Fruit fly (Drosophila melanogaster): ENCODE measurements around the gene pns.
A peak's percentile ranks its signal among the peaks of the same experiment; 100 is the strongest.

Gene pns

DNA sequence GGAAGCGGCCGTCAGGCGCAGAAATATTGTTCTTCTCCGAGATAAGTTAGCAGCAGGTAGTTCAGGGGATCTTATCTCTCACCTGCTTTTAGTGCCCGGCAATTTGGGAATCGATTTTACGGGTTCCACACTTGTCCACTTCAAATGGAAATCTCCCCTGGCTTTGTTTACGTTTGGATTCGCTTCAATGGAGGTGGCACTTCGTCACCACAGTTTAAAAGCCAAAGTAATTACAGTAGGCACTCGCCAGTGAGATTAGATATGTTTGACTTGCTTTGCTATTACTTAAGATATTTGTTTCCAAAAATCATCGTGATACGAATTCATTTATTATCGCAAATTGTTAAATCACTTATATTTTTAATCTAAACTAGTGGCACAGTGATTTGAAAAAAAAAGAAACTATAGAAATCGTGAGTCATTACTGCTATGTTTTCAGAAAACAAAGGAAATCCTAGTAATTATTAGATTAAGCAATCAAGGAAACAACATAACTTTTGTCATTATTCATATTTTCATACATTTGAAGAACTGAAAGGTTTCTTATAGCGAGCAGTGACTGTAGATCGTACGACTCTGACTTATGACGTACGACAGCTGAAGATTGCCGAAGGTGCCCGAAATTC, 11.5 kb downstream of the pns start (continued):
- TF ChIP-seq CG9215 (GFP tag; IDR thresholded peaks at IDR 0.05) = peak; percentile 41; the same call in 1 of the 2 replicates
- peak; percentile 61 for TF ChIP-seq Xbp1 (GFP tag; optimal IDR thresholded peaks at IDR 0.05)
- peak; percentile 24 for TF ChIP-seq CG3995 (GFP tag; optimal IDR thresholded peaks at IDR 0.05)
- peak; percentile 33 for TF ChIP-seq pnt (GFP tag; optimal IDR thresholded peaks at IDR 0.05)
- TF ChIP-seq bcd (GFP tag; optimal IDR thresholded peaks at IDR 0.05) = peak; percentile 56
- peak; percentile 55; the same call in 1 of the 2 replicates for TF ChIP-seq CG14014 (GFP tag; IDR thresholded peaks at IDR 0.05)
- TF ChIP-seq PHDP (tag; optimal IDR thresholded peaks at IDR 0.05) = peak; percentile 56
- TF ChIP-seq CG8388 (GFP tag; optimal IDR thresholded peaks at IDR 0.05) = peak; percentile 10
- peak; percentile 29 for TF ChIP-seq Side (GFP tag; optimal IDR thresholded peaks at IDR 0.05)
- peak; percentile 34 for TF ChIP-seq CG10267 (tag; optimal IDR thresholded peaks at IDR 0.05)
- no peak for TF ChIP-seq CG14860 (GFP tag; IDR thresholded peaks at IDR 0.05; ENCODE audit: partially characterized antibody)
- TF ChIP-seq CG8924 (tag; optimal IDR thresholded peaks at IDR 0.05) = peak; percentile 76
- no peak for TF ChIP-seq CG15073 (GFP tag; optimal IDR thresholded peaks at IDR 0.05)
- peak; percentile 73 for TF ChIP-seq slbo (GFP tag; IDR thresholded peaks at IDR 0.05)
- TF ChIP-seq Stat92E (GFP tag; optimal IDR thresholded peaks at IDR 0.05) = no peak
- peak; percentile 48 for TF ChIP-seq caup (GFP tag; optimal IDR thresholded peaks at IDR 0.05; ENCODE audit: severe bottlenecking)
- peak; percentile 60 for TF ChIP-seq CG17359 (tag; optimal IDR thresholded peaks at IDR 0.05)
- peak; percentile 43 for TF ChIP-seq crc (GFP tag; optimal IDR thresholded peaks at IDR 0.05)
- peak; percentile 55 for TF ChIP-seq Usf (GFP tag; optimal IDR thresholded peaks at IDR 0.05)
- TF ChIP-seq insv (GFP tag; optimal IDR thresholded peaks at IDR 0.05) = no peak
- peak; percentile 70 for TF ChIP-seq CoRest (tag; optimal IDR thresholded peaks at IDR 0.05)
- no peak for TF ChIP-seq CG6683 (GFP tag; optimal IDR thresholded peaks at IDR 0.05)
- TF ChIP-seq CG15514 (GFP tag; optimal IDR thresholded peaks at IDR 0.05) = peak; percentile 48
- TF ChIP-seq Sox100B (GFP tag; optimal IDR thresholded peaks at IDR 0.05) = peak; percentile 74
- no peak for TF ChIP-seq Optix (GFP tag; IDR thresholded peaks at IDR 0.05)
- no peak for TF ChIP-seq CG13123 (GFP tag; optimal IDR thresholded peaks at IDR 0.05)
- TF ChIP-seq NfI (GFP tag; optimal IDR thresholded peaks at IDR 0.05) = peak; percentile 57
- TF ChIP-seq H2.0 (GFP tag; IDR thresholded peaks at IDR 0.05) = peak; percentile 40; the same call in 1 of the 2 replicates
- TF ChIP-seq sisA (GFP tag; IDR thresholded peaks at IDR 0.05) = no peak
- no peak for TF ChIP-seq hkb (optimal IDR thresholded peaks at IDR 0.05)
- TF ChIP-seq hkb (GFP tag; IDR thresholded peaks at IDR 0.05) = peak; percentile 48; the same call in 1 of the 2 replicates
- TF ChIP-seq E2f2 (GFP tag; IDR thresholded peaks at IDR 0.05) = peak; percentile 8; the same call in 1 of the 2 replicates
- TF ChIP-seq CG6854 (GFP tag; optimal IDR thresholded peaks at IDR 0.05) = peak; percentile 41
- peak; percentile 54 for TF ChIP-seq Hmx (GFP tag; optimal IDR thresholded peaks at IDR 0.05)
- TF ChIP-seq CG6791 (GFP tag; IDR thresholded peaks at IDR 0.05; ENCODE audit: partially characterized antibody) = no peak
- TF ChIP-seq CG10543 (GFP tag; optimal IDR thresholded peaks at IDR 0.05) = peak; percentile 35
- no peak for TF ChIP-seq Jarid2 (GFP tag; optimal IDR thresholded peaks at IDR 0.05)
- peak; percentile 30; the same call in 1 of the 3 replicates for TF ChIP-seq Aef1 (GFP tag; IDR thresholded peaks at IDR 0.05)
- TF ChIP-seq Pdp1 (GFP tag; optimal IDR thresholded peaks at IDR 0.05) = peak; percentile 46 to 59
- TF ChIP-seq Dek (tag; optimal IDR thresholded peaks at IDR 0.05) = peak; percentile 70
- TF ChIP-seq unc-4 (GFP tag; IDR thresholded peaks at IDR 0.05; ENCODE audit: partially characterized antibody) = no peak
- no peak for TF ChIP-seq CG11456 (GFP tag; IDR thresholded peaks at IDR 0.05)
- no peak for TF ChIP-seq CkIIα-i1 (GFP tag; IDR thresholded peaks at IDR 0.05)
- TF ChIP-seq CG9932 (GFP tag; IDR thresholded peaks at IDR 0.05) = peak; percentile 69
- no peak for TF ChIP-seq Eip74EF (GFP tag; optimal IDR thresholded peaks at IDR 0.05)
- 0 out of 2 replicates have a peak, but pooled peaks have one; percentile 9 for TF ChIP-seq CG7372 (GFP tag; IDR thresholded peaks at IDR 0.05)
- peak; percentile 50 for TF ChIP-seq unpg (GFP tag; optimal IDR thresholded peaks at IDR 0.05)
- TF ChIP-seq Ptx1 (GFP tag; IDR thresholded peaks at IDR 0.05) = peak; percentile 36; the same call in 1 of the 2 replicates

Measured in whole organism, embryonic.